Fruit fly (Drosophila melanogaster) S2 (cell line): ENCODE data around the gene Idgf1.

ENCODE experiments used
- CG8478 ChIP-seq: fragments of >200 bp; optimal IDR thresholded peaks from 2 replicates; lab custom pipeline; 2018
- CTCF ChIP-seq, 2 experiments: fragments of >200 bp; optimal IDR thresholded peaks; 2 replicates each; lab custom pipeline; 2018

DNA sequence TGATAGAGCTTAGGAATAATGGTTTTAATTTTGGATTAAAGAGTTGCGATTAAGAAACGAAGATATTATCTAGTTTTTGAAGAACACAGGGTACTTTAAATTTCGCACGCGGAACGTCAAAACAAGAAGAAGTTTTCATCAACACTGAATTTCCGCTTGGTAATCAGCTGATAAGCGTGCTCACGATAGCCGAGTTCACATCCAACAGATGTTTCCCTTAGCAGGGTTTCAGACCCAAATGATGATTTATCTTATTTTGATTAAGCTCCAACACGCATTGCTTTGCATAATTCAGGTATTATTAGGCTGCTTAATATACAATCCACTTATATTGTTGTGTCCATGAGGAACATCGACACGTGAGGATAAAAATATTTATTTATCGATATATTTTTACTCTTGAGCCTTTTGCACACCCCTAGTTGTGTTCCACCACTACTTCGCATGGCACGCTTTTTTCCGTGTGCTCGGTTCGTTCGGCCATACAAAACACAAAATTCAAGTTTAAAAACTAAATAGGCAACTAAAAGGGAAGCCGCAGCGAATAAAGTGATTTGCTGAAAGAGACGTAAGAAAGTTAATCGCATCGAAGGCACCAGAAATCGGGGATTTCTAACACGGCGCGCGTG is 46.2 kb downstream of the Idgf1 start, which contains the start of gene Tpr2:
- TF ChIP-seq CTCF (optimal IDR thresholded peaks at IDR 0.05; lab: Kevin White, UChicago), result peak; percentile 42 to 43
- TF ChIP-seq CG8478 (lab: Kevin White, UChicago), result no peak
